Fruit fly (Drosophila melanogaster): ENCODE results near the gene Ugt35C1.

Gene Ugt35C1

DNA sequence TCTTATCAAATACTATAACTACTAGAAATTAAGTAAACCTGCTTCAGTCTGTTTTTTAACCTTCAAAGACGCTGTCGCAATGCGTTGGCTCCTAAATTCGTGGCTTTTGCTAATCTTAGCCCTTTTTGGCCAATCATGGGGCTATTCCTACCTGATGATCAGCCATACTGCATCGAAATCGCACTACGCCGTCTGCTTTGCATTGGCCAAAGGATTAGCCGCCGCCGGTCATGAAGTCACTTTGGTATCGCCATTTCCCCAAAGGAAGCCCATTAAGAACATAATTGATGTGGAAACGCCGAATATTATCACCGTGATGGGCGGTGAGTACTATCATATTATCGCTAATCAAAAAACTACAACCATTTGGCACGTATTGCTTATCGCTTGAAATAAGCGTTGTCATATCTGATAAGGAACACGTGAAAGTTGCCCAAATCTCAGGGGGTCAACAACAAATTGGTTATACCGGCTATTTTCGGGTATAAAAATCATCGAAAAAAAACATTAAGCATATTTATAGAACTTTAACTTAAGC is 26.5 kb upstream of the Ugt35C1 start, which contains the start of gene Ugt302E1 (continued):
- TF ChIP-seq caup (GFP tag; optimal IDR thresholded peaks at IDR 0.05; ENCODE audit: severe bottlenecking) (no peak), Poxn (GFP tag; IDR thresholded peaks at IDR 0.05) (no peak), gcm2 (GFP tag; optimal IDR thresholded peaks at IDR 0.05) (no peak), odd (GFP tag; optimal IDR thresholded peaks at IDR 0.05) (no peak), Oli (tag; optimal IDR thresholded peaks at IDR 0.05) (no peak), CG34376 (GFP tag; optimal IDR thresholded peaks at IDR 0.05) (peak; percentile 38), sug (tag; optimal IDR thresholded peaks at IDR 0.05) (peak; percentile 58), mirr (GFP tag; optimal IDR thresholded peaks at IDR 0.05) (peak; percentile 41), slou (GFP tag; optimal IDR thresholded peaks at IDR 0.05) (no peak), Usf (GFP tag; optimal IDR thresholded peaks at IDR 0.05) (no peak), CG9437 (GFP tag; optimal IDR thresholded peaks at IDR 0.05) (no peak)

- TF ChIP-seq Hmr (GFP tag; optimal IDR thresholded peaks at IDR 0.05) = peak; percentile 13
- 0 out of 2 replicates have a peak, but pooled peaks have one; percentile 22 for TF ChIP-seq CG31224 (GFP tag; IDR thresholded peaks at IDR 0.05)
- no peak for TF ChIP-seq tgo (GFP tag; IDR thresholded peaks at IDR 0.05)
- TF ChIP-seq Aef1 (GFP tag; IDR thresholded peaks at IDR 0.05) = peak; percentile 10; the same call in 1 of the 3 replicates
- peak; percentile 75 for TF ChIP-seq CG32532 (GFP tag; IDR thresholded peaks at IDR 0.05)
- no peak for TF ChIP-seq Oli (tag; optimal IDR thresholded peaks at IDR 0.05)
- TF ChIP-seq CG4360 (GFP tag; IDR thresholded peaks at IDR 0.05) = no peak
- no peak for TF ChIP-seq CG7745 (tag; optimal IDR thresholded peaks at IDR 0.05)
- no peak for TF ChIP-seq CG4282 (GFP tag; optimal IDR thresholded peaks at IDR 0.05)
- no peak for TF ChIP-seq prd (optimal IDR thresholded peaks at IDR 0.05)
- peak; percentile 17; the same call in 1 of the 3 replicates for TF ChIP-seq prd (GFP tag; IDR thresholded peaks at IDR 0.05)
- no peak for TF ChIP-seq CG8281 (tag; optimal IDR thresholded peaks at IDR 0.05)
- TF ChIP-seq corto (GFP tag; optimal IDR thresholded peaks at IDR 0.05) = peak; percentile 57
- TF ChIP-seq CG13296 (GFP tag; optimal IDR thresholded peaks at IDR 0.05) = no peak
- no peak for TF ChIP-seq mirr (GFP tag; optimal IDR thresholded peaks at IDR 0.05)
- TF ChIP-seq Jarid2 (GFP tag; optimal IDR thresholded peaks at IDR 0.05) = no peak
- TF ChIP-seq CG18476 (GFP tag; optimal IDR thresholded peaks at IDR 0.05) = no peak
- TF ChIP-seq CG1832 (GFP tag; optimal IDR thresholded peaks at IDR 0.05) = no peak
- TF ChIP-seq al (GFP tag; IDR thresholded peaks at IDR 0.05) = peak; percentile 56; the same call in 1 of the 2 replicates
- no peak for TF ChIP-seq Rx (GFP tag; IDR thresholded peaks at IDR 0.05)
- TF ChIP-seq CG10431 (GFP tag; optimal IDR thresholded peaks at IDR 0.05) = no peak
- peak; percentile 13 for TF ChIP-seq CG2120 (GFP tag; optimal IDR thresholded peaks at IDR 0.05)
- no peak for TF ChIP-seq pnt (GFP tag; optimal IDR thresholded peaks at IDR 0.05)
- TF ChIP-seq caup (GFP tag; optimal IDR thresholded peaks at IDR 0.05; ENCODE audit: severe bottlenecking) = peak; percentile 1
- TF ChIP-seq CG9876 (GFP tag; optimal IDR thresholded peaks at IDR 0.05) = no peak
- TF ChIP-seq tll (GFP tag; optimal IDR thresholded peaks at IDR 0.05) = no peak
- TF ChIP-seq ind (GFP tag; optimal IDR thresholded peaks at IDR 0.05) = peak; percentile 21
- TF ChIP-seq dmrt11E (tag; optimal IDR thresholded peaks at IDR 0.05) = no peak
- TF ChIP-seq luna (GFP tag; optimal IDR thresholded peaks at IDR 0.05) = no peak
- TF ChIP-seq Ada2b (GFP tag; IDR thresholded peaks at IDR 0.05) = peak; percentile 38; the same call in 1 of the 2 replicates
- TF ChIP-seq NfI (GFP tag; optimal IDR thresholded peaks at IDR 0.05) = no peak
- TF ChIP-seq CG34376 (GFP tag; optimal IDR thresholded peaks at IDR 0.05) = no peak
- no peak for TF ChIP-seq ftz-f1 (GFP tag; optimal IDR thresholded peaks at IDR 0.05)
- TF ChIP-seq CoRest (tag; optimal IDR thresholded peaks at IDR 0.05) = peak; percentile 2
- TF ChIP-seq CG9215 (GFP tag; IDR thresholded peaks at IDR 0.05) = 0 out of 2 replicates have a peak, but pooled peaks have one; percentile 15
- TF ChIP-seq Nf-YC (tag; optimal IDR thresholded peaks at IDR 0.05) = no peak
- no peak for TF ChIP-seq C15 (GFP tag; IDR thresholded peaks at IDR 0.05)
- no peak for TF ChIP-seq Sry-β (GFP tag; optimal IDR thresholded peaks at IDR 0.05)
- no peak for TF ChIP-seq unpg (GFP tag; optimal IDR thresholded peaks at IDR 0.05)
- no peak for TF ChIP-seq CG3838 (GFP tag; optimal IDR thresholded peaks at IDR 0.05)
- no peak for TF ChIP-seq her (GFP tag; optimal IDR thresholded peaks at IDR 0.05)
These were observed 25.7 kb upstream of the Ugt35C1 start, which contains the start of gene Ugt302K1 for dm6 chr3R:11153799-11154273. TSS of gene Ugt302K1 (minus strand) at chr3R:11153849.
